Worm (Caenorhabditis elegans) whole organism, midembryonic: ENCODE results near the gene C53B7.6.

ENCODE experiments used
- T22C8.4 ChIP-seq: fragments of 200-800 bp; sonication (Bioruptor generic); IDR thresholded peaks from 2 replicates; pipeline ENCODE4 v1.3.6; 2022; ENCODE audit warnings: missing genetic modification characterization, missing compliant biosample characterization
- cog-1 ChIP-seq: sonication (generic microtip); optimal IDR thresholded peaks from 2 replicates; lab custom pipeline; 2016; ENCODE audit warnings: missing genetic modification characterization, missing compliant biosample characterization
- med-1 ChIP-seq: sonication (generic microtip); optimal IDR thresholded peaks from 2 replicates; lab custom pipeline; 2017; ENCODE audit warnings: missing genetic modification characterization, mild to moderate bottlenecking, missing compliant biosample characterization, antibody characterized with exemption, missing genetic modification reagents; ENCODE audit not compliant: insufficient read depth
- ref-1 ChIP-seq: fragments of 200-800 bp; sonication (Bioruptor generic); conservative IDR thresholded peaks from 2 replicates; pipeline ENCODE4 v1.3.6; 2022; ENCODE audit warnings: missing genetic modification reagents, missing genetic modification characterization, missing compliant biosample characterization
- tab-1 ChIP-seq: fragments of 200-800 bp; sonication (Bioruptor generic); IDR thresholded peaks from 2 replicates; pipeline ENCODE4 v1.3.6; 2022; ENCODE audit warnings: missing genetic modification characterization, missing compliant biosample characterization
- ztf-23 ChIP-seq: fragments of 200-800 bp; sonication (Bioruptor generic); IDR thresholded peaks from 2 replicates; pipeline ENCODE4 v1.3.6; 2022; ENCODE audit warnings: missing genetic modification reagents, missing genetic modification characterization, missing compliant biosample characterization
- ztf-29 ChIP-seq: fragments of 200-800 bp; sonication (Bioruptor generic); IDR thresholded peaks from 2 replicates; pipeline ENCODE4 v1.3.6; 2022; ENCODE audit warnings: missing genetic modification reagents, missing genetic modification characterization, missing compliant biosample characterization

DNA sequence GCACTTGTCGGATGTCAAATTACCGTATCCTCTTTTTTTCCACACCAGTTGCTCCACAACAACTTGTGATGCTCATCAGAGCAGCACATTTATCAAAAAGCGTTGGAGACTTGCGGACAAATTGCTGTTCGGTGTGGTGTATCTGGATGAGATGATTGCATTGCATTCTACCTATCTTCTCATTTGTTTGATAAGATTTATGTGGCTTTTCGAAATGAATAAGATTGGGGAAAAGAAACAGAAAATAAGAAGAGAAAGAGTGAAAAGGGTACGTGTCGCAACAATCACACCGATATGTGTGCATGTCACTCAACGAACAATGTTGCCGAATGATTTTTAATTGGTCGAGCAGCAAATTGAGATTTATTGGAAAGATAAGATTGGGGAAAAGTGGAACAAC is 25.5 kb upstream of the C53B7.6 start:
- TF ChIP-seq ref-1 (GFP tag; lab: Robert Waterston, UW), result no peak
- no peak for TF ChIP-seq T22C8.4 (GFP tag; lab: Robert Waterston, UW)
- no peak for TF ChIP-seq ztf-23
- no peak for TF ChIP-seq cog-1 (tag; lab: Kevin White, UChicago)
- TF ChIP-seq ztf-29 (GFP tag; lab: Robert Waterston, UW), result no peak
- no peak for TF ChIP-seq tab-1
- TF ChIP-seq med-1 (GFP tag; lab: Kevin White, UChicago), result no peak
